Worm (Caenorhabditis elegans) whole organism, midembryonic: ENCODE data around the gene R08C7.12.

Experiments
- T22C8.4 ChIP-seq: fragments of 200-800 bp; sonication (Bioruptor generic); IDR thresholded peaks from 2 replicates; pipeline ENCODE4 v1.3.6; 2022; ENCODE audit warnings: missing genetic modification characterization, missing compliant biosample characterization
- ref-1 ChIP-seq: fragments of 200-800 bp; sonication (Bioruptor generic); conservative IDR thresholded peaks from 2 replicates; pipeline ENCODE4 v1.3.6; 2022; ENCODE audit warnings: missing genetic modification reagents, missing genetic modification characterization, missing compliant biosample characterization
- tab-1 ChIP-seq: fragments of 200-800 bp; sonication (Bioruptor generic); IDR thresholded peaks from 2 replicates; pipeline ENCODE4 v1.3.6; 2022; ENCODE audit warnings: missing genetic modification characterization, missing compliant biosample characterization
- ztf-23 ChIP-seq: fragments of 200-800 bp; sonication (Bioruptor generic); IDR thresholded peaks from 2 replicates; pipeline ENCODE4 v1.3.6; 2022; ENCODE audit warnings: missing genetic modification reagents, missing genetic modification characterization, missing compliant biosample characterization
- ztf-29 ChIP-seq: fragments of 200-800 bp; sonication (Bioruptor generic); IDR thresholded peaks from 2 replicates; pipeline ENCODE4 v1.3.6; 2022; ENCODE audit warnings: missing genetic modification reagents, missing genetic modification characterization, missing compliant biosample characterization

DNA sequence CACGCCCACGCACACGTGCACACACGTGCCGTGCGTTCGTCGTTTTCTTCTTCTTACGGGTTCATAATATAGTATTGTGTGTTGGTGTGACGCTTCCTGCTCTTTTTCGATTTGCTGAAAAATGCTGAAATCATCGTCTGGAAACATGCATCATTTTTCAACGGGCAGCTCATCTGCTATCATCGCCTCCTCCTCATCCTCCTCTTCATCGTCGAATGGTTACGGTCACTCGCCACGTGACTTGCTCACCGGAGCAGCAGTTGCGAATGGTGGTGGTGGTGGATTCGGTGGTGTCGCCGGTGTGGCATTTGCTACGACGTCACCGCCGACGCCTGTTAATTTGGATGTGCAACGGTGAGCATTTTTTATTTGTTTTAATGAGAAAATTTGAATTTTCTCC, 40.8 kb upstream of the R08C7.12 start:
- no peak for TF ChIP-seq ref-1 (GFP tag; lab: Robert Waterston, UW)
- TF ChIP-seq ztf-23 (GFP tag; lab: Robert Waterston, UW), result no peak
- TF ChIP-seq ztf-29 (GFP tag; lab: Robert Waterston, UW), result no peak
- TF ChIP-seq tab-1 (GFP tag; lab: Robert Waterston, UW), result no peak
- TF ChIP-seq T22C8.4 (GFP tag; lab: Robert Waterston, UW), result no peak
